Worm (Caenorhabditis elegans) whole organism, L4 larva: ENCODE results near the gene spo-11.

Source experiments
- R02D3.7 ChIP-seq: fragments of 150-350 bp; sonication (generic microtip); optimal IDR thresholded peaks from 3 replicates; lab custom pipeline; 2014; ENCODE audit warnings: missing biosample characterization, missing genetic modification characterization
- egl-43 ChIP-seq: fragments of 200-800 bp; sonication (Bioruptor generic); IDR thresholded peaks from 2 replicates; pipeline ENCODE4 v1.3.6; 2022; ENCODE audit warnings: missing genetic modification reagents, missing genetic modification characterization, missing compliant biosample characterization
- fkh-10 ChIP-seq: fragments of 150-350 bp; optimal IDR thresholded peaks from 2 replicates; lab custom pipeline; 2014; ENCODE audit warnings: missing biosample characterization, missing genetic modification reagents, missing genetic modification characterization
- jun-1 ChIP-seq: fragments of 150-350 bp; optimal IDR thresholded peaks from 2 replicates; lab custom pipeline; 2014; ENCODE audit warnings: missing biosample characterization, missing genetic modification reagents, missing genetic modification characterization
- lsy-2 ChIP-seq, 2 experiments: fragments of 150-350 bp in 1 of 2; sonication (generic microtip) in 1 of 2; optimal IDR thresholded peaks; 2 replicates each; lab custom pipeline; 2014 to 2017; ENCODE audit warnings: missing biosample characterization in 2 of 2, missing genetic modification characterization in 2 of 2
- mdl-1 ChIP-seq, 2 experiments: fragments of 150-350 bp in 1 of 2; sonication (generic microtip) in 1 of 2; optimal IDR thresholded peaks; 2 replicates each; lab custom pipeline; 2014 to 2017; ENCODE audit warnings: missing biosample characterization in 2 of 2, missing genetic modification characterization in 2 of 2
- nhr-28 ChIP-seq: fragments of 150-350 bp; optimal IDR thresholded peaks from 2 replicates; lab custom pipeline; 2014; ENCODE audit warnings: missing biosample characterization, missing genetic modification characterization
- nhr-76 ChIP-seq: fragments of 150-350 bp; optimal IDR thresholded peaks from 2 replicates; lab custom pipeline; 2014; ENCODE audit warnings: missing biosample characterization, missing genetic modification characterization
- pqm-1 ChIP-seq: sonication (generic microtip); optimal IDR thresholded peaks from 2 replicates; lab custom pipeline; 2017; ENCODE audit warnings: missing biosample characterization, missing genetic modification characterization

- TF ChIP-seq egl-43 (GFP tag; lab: Robert Waterston, UW) (no peak), R02D3.7 (no peak), pqm-1 (tag; lab: Kevin White, UChicago) (no peak), nhr-28 (no peak), jun-1 (no peak), mdl-1 (tag; optimal IDR thresholded peaks at IDR 0.05; lab: Kevin White, UChicago) (no peak), nhr-76 (tag; lab: Kevin White, UChicago) (no peak), fkh-10 (GFP tag; lab: Kevin White, UChicago) (no peak), lsy-2 (tag; optimal IDR thresholded peaks at IDR 0.05; lab: Kevin White, UChicago) (no peak)
Measured at ce11 chrIV:11094052-11094451, 30.6 kb downstream of the spo-11 start.
